Worm (Caenorhabditis elegans) whole organism, L2 larva: ENCODE measurements around the gene pigs-1.

ENCODE experiments used
- R02D3.7 ChIP-seq: fragments of 150-350 bp; optimal IDR thresholded peaks from 2 replicates; lab custom pipeline; 2014; ENCODE audit warnings: missing biosample characterization, missing genetic modification characterization
- blmp-1 ChIP-seq: sonication (generic microtip); optimal IDR thresholded peaks from 2 replicates; lab custom pipeline; 2017; ENCODE audit warnings: missing genetic modification characterization, mild to moderate bottlenecking, missing compliant biosample characterization, antibody characterized with exemption, moderate library complexity; ENCODE audit not compliant: insufficient read depth
- egl-27 ChIP-seq: sonication (generic microtip); optimal IDR thresholded peaks from 3 replicates; lab custom pipeline; 2017; ENCODE audit warnings: missing biosample characterization, missing genetic modification reagents, missing genetic modification characterization
- lin-13 ChIP-seq: fragments of 150-350 bp; optimal IDR thresholded peaks from 2 replicates; lab custom pipeline; 2014; ENCODE audit warnings: missing biosample characterization, missing genetic modification reagents, missing genetic modification characterization
- lin-39 ChIP-seq: fragments of 150-350 bp; optimal IDR thresholded peaks from 2 replicates; lab custom pipeline; 2014; ENCODE audit warnings: missing biosample characterization, missing genetic modification reagents, missing genetic modification characterization
- lsy-2 ChIP-seq, 2 experiments: fragments of 150-350 bp in 1 of 2; sonication (generic microtip) in 1 of 2; optimal IDR thresholded peaks; 2 replicates each; lab custom pipeline; 2014 to 2017; ENCODE audit warnings: missing biosample characterization in 2 of 2, missing genetic modification characterization in 2 of 2
- nhr-237 ChIP-seq: fragments of 150-350 bp; optimal IDR thresholded peaks from 2 replicates; lab custom pipeline; 2014; ENCODE audit warnings: missing biosample characterization, missing genetic modification characterization
- sma-9 ChIP-seq, 2 experiments: fragments of 150-350 bp in 1 of 2; sonication (generic microtip) in 1 of 2; optimal IDR thresholded peaks; 2 replicates each; lab custom pipeline; 2014 to 2016; ENCODE audit warnings: missing genetic modification characterization in 2 of 2, mild to moderate bottlenecking in 1 of 2, missing biosample characterization in 1 of 2, missing compliant biosample characterization in 1 of 2, missing genetic modification reagents in 1 of 2, moderate library complexity in 1 of 2
- snpc-4 ChIP-seq: fragments of 150-350 bp; optimal IDR thresholded peaks from 2 replicates; lab custom pipeline; 2014; ENCODE audit warnings: missing biosample characterization, missing genetic modification characterization

DNA sequence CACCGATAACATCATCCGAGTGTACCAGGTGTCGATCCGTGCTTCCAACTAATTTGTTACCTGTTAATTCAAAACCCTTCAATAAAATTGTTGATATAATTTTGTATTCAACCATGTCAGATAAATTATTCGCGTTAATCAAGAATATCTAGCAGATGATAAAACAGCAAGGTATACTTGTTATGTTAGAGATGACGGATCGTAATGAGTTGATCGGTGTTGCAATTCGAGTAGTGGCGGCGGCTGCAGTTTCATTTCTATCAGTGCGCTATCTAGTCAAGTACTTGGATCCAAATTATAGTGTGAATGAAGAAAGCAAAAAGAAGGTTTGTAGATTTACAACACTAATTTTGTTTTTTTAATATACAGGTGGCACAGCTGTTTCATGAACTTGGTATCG, 28.9 kb upstream of the pigs-1 start, which contains the start of gene mspn-1:
- TF ChIP-seq lin-13 (GFP tag; lab: Kevin White, UChicago) (no peak), snpc-4 (tag; lab: Kevin White, UChicago) (no peak), lin-39 (no peak), egl-27 (tag; lab: Kevin White, UChicago) (no peak), nhr-237 (no peak), sma-9 (GFP tag; optimal IDR thresholded peaks at IDR 0.05; lab: Kevin White, UChicago) (no peak), sma-9 (tag; optimal IDR thresholded peaks at IDR 0.05; lab: Kevin White, UChicago) (no peak), blmp-1 (tag; lab: Kevin White, UChicago) (no peak), R02D3.7 (tag; lab: Kevin White, UChicago) (no peak), lsy-2 (tag; optimal IDR thresholded peaks at IDR 0.05; lab: Kevin White, UChicago) (no peak)
